Worm (Caenorhabditis elegans) whole organism, L1 larva: ENCODE measurements around the gene mks-3.

Experiments
- C16A3.4 ChIP-seq: fragments of 150-350 bp; optimal IDR thresholded peaks from 2 replicates; lab custom pipeline; 2014; ENCODE audit warnings: missing biosample characterization, missing genetic modification characterization
- aha-1 ChIP-seq: fragments of 150-350 bp; optimal IDR thresholded peaks from 2 replicates; lab custom pipeline; 2014; ENCODE audit warnings: missing biosample characterization, missing genetic modification characterization
- ama-1 ChIP-seq: fragments of 150-350 bp; optimal IDR thresholded peaks from 2 replicates; lab custom pipeline; 2014
- ceh-8 ChIP-seq: fragments of 200-800 bp; sonication (Bioruptor generic); optimal IDR thresholded peaks from 2 replicates; lab custom pipeline; 2018; ENCODE audit warnings: mild to moderate bottlenecking, missing genetic modification characterization, moderate library complexity, missing compliant biosample characterization
- ceh-82 ChIP-seq, 3 experiments: fragments of 150-350 bp in 1 of 3; sonication (generic microtip) in 2 of 3; optimal IDR thresholded peaks; 2 replicates each; lab custom pipeline; 2014 to 2017; ENCODE audit warnings: missing biosample characterization in 3 of 3, missing genetic modification characterization in 3 of 3
- ceh-88 ChIP-seq: fragments of 200-800 bp; sonication (Bioruptor generic); IDR thresholded peaks from 2 replicates; pipeline ENCODE4 v1.3.6; 2022; ENCODE audit warnings: missing genetic modification characterization, missing compliant biosample characterization
- ces-1 ChIP-seq: fragments of 150-350 bp; optimal IDR thresholded peaks from 2 replicates; lab custom pipeline; 2014; ENCODE audit warnings: missing biosample characterization, missing genetic modification reagents, missing genetic modification characterization
- egl-13 ChIP-seq: sonication (generic microtip); optimal IDR thresholded peaks from 2 replicates; lab custom pipeline; 2016; ENCODE audit warnings: missing genotype, missing genetic modification reagents, missing genetic modification characterization, missing compliant biosample characterization
- fkh-10 ChIP-seq: sonication (generic microtip); optimal IDR thresholded peaks from 2 replicates; lab custom pipeline; 2017; ENCODE audit warnings: missing biosample characterization, missing genetic modification reagents, missing genetic modification characterization
- fkh-8 ChIP-seq: sonication (generic microtip); optimal IDR thresholded peaks from 2 replicates; lab custom pipeline; 2016; ENCODE audit warnings: mild to moderate bottlenecking, missing genetic modification characterization, missing compliant biosample characterization
- isw-1 ChIP-seq: fragments of 200-800 bp; sonication (Bioruptor generic); IDR thresholded peaks from 2 replicates; pipeline ENCODE4 v1.3.6; 2022; ENCODE audit warnings: missing genetic modification characterization, missing compliant biosample characterization
- jun-1 ChIP-seq: fragments of 150-350 bp; optimal IDR thresholded peaks from 2 replicates; lab custom pipeline; 2014; ENCODE audit warnings: missing biosample characterization, missing genetic modification reagents, missing genetic modification characterization
- lin-13 ChIP-seq: fragments of 150-350 bp; optimal IDR thresholded peaks from 2 replicates; lab custom pipeline; 2014; ENCODE audit warnings: missing biosample characterization, missing genetic modification reagents, missing genetic modification characterization
- lin-14 ChIP-seq: fragments of 200-800 bp; sonication (Bioruptor generic); optimal IDR thresholded peaks from 2 replicates; lab custom pipeline; 2018; ENCODE audit warnings: mild to moderate bottlenecking, missing genetic modification characterization, moderate library complexity, missing compliant biosample characterization
- lin-35 ChIP-seq, 2 experiments: fragments of 150-350 bp; optimal IDR thresholded peaks; 2 replicates each; lab custom pipeline; 2014; ENCODE audit warnings: missing biosample characterization in 2 of 2, missing genetic modification characterization in 2 of 2, missing genetic modification reagents in 2 of 2
- lsy-2 ChIP-seq, 2 experiments: fragments of 150-350 bp; optimal IDR thresholded peaks; 2 replicates each; lab custom pipeline; 2014; ENCODE audit warnings: missing biosample characterization in 2 of 2, missing genetic modification characterization in 2 of 2
- mab-9 ChIP-seq: fragments of 200-800 bp; sonication (Bioruptor generic); IDR thresholded peaks from 2 replicates; pipeline ENCODE4 v1.3.6; 2022; ENCODE audit warnings: missing genetic modification reagents, missing genetic modification characterization, missing compliant biosample characterization
- mep-1 ChIP-seq: fragments of 150-350 bp; optimal IDR thresholded peaks from 2 replicates; lab custom pipeline; 2014; ENCODE audit warnings: missing biosample characterization, missing genetic modification characterization
- nhr-12 ChIP-seq: sonication (generic microtip); optimal IDR thresholded peaks from 2 replicates; lab custom pipeline; 2017; ENCODE audit warnings: missing biosample characterization, missing genetic modification characterization
- nhr-19 ChIP-seq: fragments of 200-800 bp; sonication (Bioruptor generic); conservative IDR thresholded peaks from 2 replicates; pipeline ENCODE4 v1.3.6; 2022; ENCODE audit warnings: missing genetic modification characterization, missing compliant biosample characterization
- nhr-237 ChIP-seq: fragments of 150-350 bp; optimal IDR thresholded peaks from 2 replicates; lab custom pipeline; 2014; ENCODE audit warnings: missing biosample characterization, missing genetic modification characterization
- nhr-47 ChIP-seq: sonication (generic microtip); optimal IDR thresholded peaks from 2 replicates; lab custom pipeline; 2016; ENCODE audit warnings: mild to moderate bottlenecking, missing genetic modification characterization, moderate library complexity, missing compliant biosample characterization
- nhr-71 ChIP-seq: sonication (generic microtip); optimal IDR thresholded peaks from 2 replicates; lab custom pipeline; 2016; ENCODE audit warnings: mild to moderate bottlenecking, missing genetic modification characterization, moderate library complexity, missing compliant biosample characterization
- nhr-77 ChIP-seq: fragments of 150-350 bp; optimal IDR thresholded peaks from 2 replicates; lab custom pipeline; 2014; ENCODE audit warnings: missing biosample characterization, missing genetic modification characterization
- nhr-84 ChIP-seq: sonication (generic microtip); optimal IDR thresholded peaks from 2 replicates; lab custom pipeline; 2017; ENCODE audit warnings: missing biosample characterization, missing genetic modification characterization
- nhr-90 ChIP-seq: sonication (generic microtip); optimal IDR thresholded peaks from 2 replicates; lab custom pipeline; 2016; ENCODE audit warnings: mild to moderate bottlenecking, missing genetic modification characterization, missing compliant biosample characterization; ENCODE audit not compliant: poor library complexity
- pax-3 ChIP-seq: fragments of 200-800 bp; sonication (Bioruptor generic); optimal IDR thresholded peaks from 2 replicates; lab custom pipeline; 2018; ENCODE audit warnings: mild to moderate bottlenecking, missing genetic modification characterization, moderate library complexity, missing compliant biosample characterization
- snpc-4 ChIP-seq: fragments of 150-350 bp; optimal IDR thresholded peaks from 2 replicates; lab custom pipeline; 2014; ENCODE audit warnings: missing biosample characterization, missing genetic modification characterization
- snu-23 ChIP-seq: sonication (generic microtip); optimal IDR thresholded peaks from 2 replicates; lab custom pipeline; 2016; ENCODE audit warnings: missing genetic modification characterization, missing compliant biosample characterization
- sox-4 ChIP-seq: sonication (generic microtip); optimal IDR thresholded peaks from 2 replicates; lab custom pipeline; 2016; ENCODE audit warnings: missing genetic modification characterization, missing compliant biosample characterization
- sup-37 ChIP-seq: fragments of 200-800 bp; sonication (Bioruptor generic); optimal IDR thresholded peaks from 2 replicates; lab custom pipeline; 2018; ENCODE audit warnings: mild to moderate bottlenecking, missing genetic modification characterization, missing compliant biosample characterization
- swsn-7 ChIP-seq: sonication (generic microtip); optimal IDR thresholded peaks from 2 replicates; lab custom pipeline; 2016; ENCODE audit warnings: missing genetic modification characterization, missing compliant biosample characterization
- tbx-2 ChIP-seq: sonication (generic microtip); optimal IDR thresholded peaks from 2 replicates; lab custom pipeline; 2016; ENCODE audit warnings: missing genetic modification characterization, missing compliant biosample characterization
- unc-130 ChIP-seq: fragments of 150-350 bp; optimal IDR thresholded peaks from 2 replicates; lab custom pipeline; 2017; ENCODE audit warnings: missing biosample characterization, missing genetic modification characterization, inconsistent platforms
- unc-62 ChIP-seq: fragments of 150-350 bp; optimal IDR thresholded peaks from 2 replicates; lab custom pipeline; 2014; ENCODE audit warnings: missing biosample characterization, missing genetic modification reagents, missing genetic modification characterization
- unc-86 ChIP-seq: sonication (generic microtip); optimal IDR thresholded peaks from 2 replicates; lab custom pipeline; 2016; ENCODE audit warnings: missing genetic modification characterization, missing compliant biosample characterization
- xbp-1 ChIP-seq: sonication (generic microtip); optimal IDR thresholded peaks from 2 replicates; lab custom pipeline; 2016; ENCODE audit warnings: missing genetic modification characterization, missing compliant biosample characterization
- ztf-11 ChIP-seq, 2 experiments: sonication (generic microtip); optimal IDR thresholded peaks; 2 replicates each; lab custom pipeline; 2016 to 2017; ENCODE audit warnings: missing genetic modification characterization in 2 of 2, missing biosample characterization in 1 of 2, missing compliant biosample characterization in 1 of 2

Gene mks-3

ce11 chrII:7594262-7594661 lies 10.8 kb upstream of the mks-3 start:
- no peak for TF ChIP-seq nhr-237 (tag; lab: Kevin White, UChicago)
- peak; percentile 94 for TF ChIP-seq fkh-10 (GFP tag; lab: Kevin White, UChicago)
- TF ChIP-seq jun-1 (tag; lab: Kevin White, UChicago) = no peak
- no peak for TF ChIP-seq ztf-11 (tag; optimal IDR thresholded peaks at IDR 0.05; lab: Kevin White, UChicago)
- TF ChIP-seq mep-1 (tag; lab: Kevin White, UChicago) = no peak
- no peak for TF ChIP-seq egl-13 (tag; lab: Kevin White, UChicago)
- TF ChIP-seq ceh-88 = no peak
- no peak for TF ChIP-seq unc-86 (tag; lab: Kevin White, UChicago)
- TF ChIP-seq ces-1 (GFP tag; lab: Kevin White, UChicago) = peak; percentile 35
- TF ChIP-seq C16A3.4 (tag; lab: Kevin White, UChicago) = no peak
- TF ChIP-seq swsn-7 (tag; lab: Kevin White, UChicago) = no peak
- peak; percentile 65 for TF ChIP-seq lin-14 (GFP tag; lab: Kevin White, UChicago)
- TF ChIP-seq, all 84 proteins: peak for 3

DNA sequence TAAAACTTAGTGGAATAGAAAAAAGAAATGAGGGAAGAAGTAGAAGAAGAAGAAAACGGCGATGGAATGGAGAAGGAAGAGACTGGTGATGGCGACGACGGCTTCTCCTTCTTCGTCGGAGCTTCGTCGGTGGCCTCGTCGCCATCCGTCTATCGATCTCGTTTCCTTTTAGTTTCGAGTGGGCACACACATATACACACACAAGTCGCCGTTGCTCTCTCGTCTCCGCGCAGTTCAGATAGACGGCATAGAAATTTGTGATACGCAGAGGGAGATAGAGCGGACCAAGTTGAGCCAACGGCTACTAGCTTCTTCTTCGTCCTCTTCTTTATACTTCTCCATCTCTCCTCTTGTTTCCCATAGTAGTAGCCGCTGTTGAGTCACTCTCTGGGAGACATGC lies 9.8 kb upstream of the mks-3 start:
- TF ChIP-seq pax-3 (tag; lab: Kevin White, UChicago) (peak; percentile 13), aha-1 (tag; lab: Kevin White, UChicago) (no peak), sup-37 (GFP tag; lab: Kevin White, UChicago) (no peak), egl-13 (tag; lab: Kevin White, UChicago) (peak; percentile 51), unc-62 (GFP tag; lab: Kevin White, UChicago) (no peak), lsy-2 (tag; optimal IDR thresholded peaks at IDR 0.05; lab: Kevin White, UChicago) (peak; percentile 3 to 23), nhr-47 (tag; lab: Kevin White, UChicago) (peak; percentile 67), tbx-2 (peak; percentile 49), sox-4 (no peak), ces-1 (GFP tag; lab: Kevin White, UChicago) (no peak), nhr-90 (no peak), nhr-84 (tag; lab: Kevin White, UChicago) (no peak), mep-1 (tag; lab: Kevin White, UChicago) (no peak), lin-13 (no peak), snu-23 (GFP tag; lab: Kevin White, UChicago) (peak; percentile 32), swsn-7 (tag; lab: Kevin White, UChicago) (peak; percentile 52), ceh-82 (tag; optimal IDR thresholded peaks at IDR 0.05; lab: Kevin White, UChicago) (peak in 2 of 3 experiments; percentile 40 to 46), lin-14 (GFP tag; lab: Kevin White, UChicago) (peak; percentile 93), mab-9 (GFP tag; lab: Robert Waterston, UW) (no peak), nhr-19 (GFP tag; lab: Robert Waterston, UW) (no peak), isw-1 (GFP tag; lab: Robert Waterston, UW) (peak; percentile 37), xbp-1 (peak; percentile 22), fkh-10 (GFP tag; lab: Kevin White, UChicago) (peak; percentile 76), unc-86 (tag; lab: Kevin White, UChicago) (peak; percentile 60), fkh-8 (tag; lab: Kevin White, UChicago) (peak; percentile 84), lin-35 (GFP tag; optimal IDR thresholded peaks at IDR 0.05; lab: Kevin White, UChicago) (peak in 1 of 2 experiments; percentile 46), nhr-71 (tag; lab: Kevin White, UChicago) (peak; percentile 63)

ce11 chrII:7588295-7588694 lies 4.8 kb upstream of the mks-3 start:
- TF ChIP-seq lin-14 (GFP tag; lab: Kevin White, UChicago) (peak; percentile 71), unc-130 (tag; lab: Kevin White, UChicago) (no peak), egl-13 (tag; lab: Kevin White, UChicago) (peak; percentile 21), ceh-8 (GFP tag; lab: Kevin White, UChicago) (peak; percentile 73), tbx-2 (peak; percentile 3), unc-86 (tag; lab: Kevin White, UChicago) (peak; percentile 28), nhr-71 (tag; lab: Kevin White, UChicago) (no peak)
- TF ChIP-seq, all 84 proteins: peak for 5

DNA sequence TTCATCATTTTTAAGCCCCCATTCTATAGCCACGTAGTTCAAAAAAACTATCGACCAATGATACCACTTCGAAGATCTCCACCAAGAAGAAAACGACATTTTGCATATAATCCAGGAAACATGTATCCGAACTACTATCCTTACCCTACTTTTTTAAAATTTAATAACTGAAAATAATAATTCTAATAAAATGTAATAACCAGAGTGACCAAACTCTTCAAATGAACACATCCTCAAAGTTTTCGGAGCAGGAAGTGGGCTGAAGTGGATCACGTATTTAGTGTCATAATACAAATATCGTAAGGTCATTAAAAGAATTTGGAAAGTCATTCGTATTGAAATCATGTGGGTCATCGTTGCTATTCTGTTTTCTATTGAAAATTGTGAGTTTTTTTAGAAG lies 6.0 kb downstream of the mks-3 start, which contains the start of gene F35D2.6:
F35D2.6 (plus strand) TSS at position 301 of the 400 bp plus-strand sequence.
- TF ChIP-seq nhr-12 (tag; lab: Kevin White, UChicago) (no peak), ama-1 (no peak), snpc-4 (tag; lab: Kevin White, UChicago) (no peak), nhr-77 (tag; lab: Kevin White, UChicago) (no peak)
